Fruit fly (Drosophila melanogaster): ENCODE measurements around the gene bwa.

dm6 chr2L:20097773-20098172 lies 31.6 kb downstream of the bwa start:
- TF ChIP-seq Sin3A (optimal IDR thresholded peaks at IDR 0.05) (no peak), psq (optimal IDR thresholded peaks at IDR 0.05) (no peak), h (optimal IDR thresholded peaks at IDR 0.05) (no peak), Myc (optimal IDR thresholded peaks at IDR 0.05) (no peak), ttk (optimal IDR thresholded peaks at IDR 0.05) (no peak), insv (optimal IDR thresholded peaks at IDR 0.05) (no peak)
